Worm (Caenorhabditis elegans): Measurements from ENCODE around the gene F48F7.5.

DNA sequence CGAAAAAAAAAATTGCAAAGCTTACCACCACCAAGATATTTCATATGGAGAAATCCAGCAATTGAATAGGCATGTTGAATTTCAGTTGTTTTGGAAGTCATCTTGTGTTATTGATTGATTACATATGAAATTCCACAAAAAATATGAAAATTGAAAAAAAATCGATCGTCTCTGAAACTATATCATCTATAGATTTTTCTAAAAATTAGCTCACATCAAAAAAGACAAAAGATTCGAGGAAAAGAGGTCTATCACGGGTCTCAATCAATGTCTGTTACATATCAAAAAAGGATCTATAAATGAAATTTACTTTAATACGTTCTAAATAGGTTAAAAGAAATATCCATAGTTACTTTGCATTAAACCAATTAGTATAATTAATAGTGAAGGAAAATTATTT, 37.0 kb downstream of the F48F7.5 start, which contains the start of gene tbc-19:
- no peak for TF ChIP-seq flt-1 (GFP tag; IDR thresholded peaks at IDR 0.05)
- no peak for TF ChIP-seq ztf-23 (GFP tag; IDR thresholded peaks at IDR 0.05)
- TF ChIP-seq ztf-29 (GFP tag; IDR thresholded peaks at IDR 0.05): no peak
- TF ChIP-seq T22C8.4 (GFP tag; IDR thresholded peaks at IDR 0.05): no peak
- TF ChIP-seq klf-2 (GFP tag; conservative IDR thresholded peaks at IDR 0.05): no peak
- no peak for TF ChIP-seq med-1 (GFP tag; optimal IDR thresholded peaks at IDR 0.05; ENCODE audit: insufficient read depth)
- no peak for TF ChIP-seq ref-1 (GFP tag; conservative IDR thresholded peaks at IDR 0.05)
